Worm (Caenorhabditis elegans) whole organism, midembryonic: ENCODE data around the gene ipmk-1.

Experiments used
- flt-1 ChIP-seq: fragments of 200-800 bp; sonication (Bioruptor generic); IDR thresholded peaks from 2 replicates; pipeline ENCODE4 v1.3.6; 2022; ENCODE audit warnings: missing genetic modification characterization, missing compliant biosample characterization
- tab-1 ChIP-seq: fragments of 200-800 bp; sonication (Bioruptor generic); IDR thresholded peaks from 2 replicates; pipeline ENCODE4 v1.3.6; 2022; ENCODE audit warnings: missing genetic modification characterization, missing compliant biosample characterization

ce11 chrIV:12567176-12567892 lies 19.4 kb downstream of the ipmk-1 start, which contains the start of the genes hsb-1 and let-99:
- TF ChIP-seq tab-1 (GFP tag; lab: Robert Waterston, UW) (no peak), flt-1 (no peak)
